Worm (Caenorhabditis elegans) whole organism, young adult: ENCODE measurements around the gene abhd-5.1.

Experiments
- dox-1 ChIP-seq: fragments of 200-800 bp; sonication (Bioruptor generic); IDR thresholded peaks from 2 replicates; pipeline ENCODE4 v1.3.6; 2022; ENCODE audit warnings: missing genetic modification reagents, missing genetic modification characterization, missing compliant biosample characterization
- hmg-20 ChIP-seq: fragments of 200-800 bp; sonication (Bioruptor generic); IDR thresholded peaks from 2 replicates; pipeline ENCODE4 v1.3.6; 2022; ENCODE audit warnings: missing genetic modification reagents, missing genetic modification characterization, missing compliant biosample characterization
- hrde-1 ChIP-seq: sonication (generic microtip); optimal IDR thresholded peaks from 2 replicates; lab custom pipeline; 2016; ENCODE audit warnings: missing genetic modification characterization, mild to moderate bottlenecking, missing compliant biosample characterization, moderate library complexity, missing genotype, missing genetic modification reagents, borderline replicate concordance
- rpc-1 ChIP-seq, 2 experiments: fragments of 150-350 bp in 1 of 2; sonication (generic microtip) in 1 of 2; optimal IDR thresholded peaks; 2 replicates each; lab custom pipeline; 2014 to 2018; ENCODE audit warnings: missing biosample characterization in 1 of 2, missing genetic modification characterization in 1 of 2, missing genetic modification reagents in 1 of 2, missing genotype in 1 of 2
- snpc-3.4 ChIP-seq: sonication (generic microtip); optimal IDR thresholded peaks from 2 replicates; lab custom pipeline; 2017; ENCODE audit warnings: missing genetic modification characterization, mild to moderate bottlenecking, missing compliant biosample characterization, antibody characterized with exemption, moderate library complexity, missing genotype, missing genetic modification reagents
- tbx-9 ChIP-seq: sonication (generic microtip); optimal IDR thresholded peaks from 2 replicates; lab custom pipeline; 2016; ENCODE audit warnings: borderline replicate concordance, missing genetic modification characterization, inconsistent platforms, missing compliant biosample characterization

DNA sequence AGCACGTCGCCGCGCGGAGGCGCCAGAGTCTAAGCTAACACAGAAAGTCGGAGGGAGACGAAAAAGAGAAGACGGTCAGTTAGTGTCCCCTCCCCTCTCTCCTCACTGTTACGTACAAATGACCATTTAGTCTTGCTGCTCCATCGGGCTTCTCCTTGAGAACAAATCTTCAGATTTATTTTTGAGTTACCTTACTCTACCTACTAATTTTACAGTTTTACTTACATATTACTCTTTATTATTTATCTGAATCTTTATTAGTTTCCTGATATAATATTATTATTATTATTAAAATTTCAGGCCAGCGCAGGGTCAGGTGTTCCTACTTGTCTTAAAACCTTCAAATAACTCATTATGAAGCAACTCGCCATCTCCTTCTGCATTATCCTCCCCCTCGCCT is 46.7 kb upstream of the abhd-5.1 start, which contains the start of gene R02F11.1:
- TF ChIP-seq snpc-3.4 (tag; lab: Kevin White, UChicago) (no peak), hmg-20 (no peak), dox-1 (GFP tag; lab: Robert Waterston, UW) (no peak), hrde-1 (tag; lab: Kevin White, UChicago) (no peak), tbx-9 (tag; lab: Kevin White, UChicago) (no peak), rpc-1 (optimal IDR thresholded peaks at IDR 0.05; lab: Kevin White, UChicago) (no peak), rpc-1 (tag; optimal IDR thresholded peaks at IDR 0.05; lab: Kevin White, UChicago) (no peak)
